Fruit fly (Drosophila melanogaster) whole organism, adult: ENCODE results near the gene CG32679.

Source experiments
- CG11617 ChIP-seq: fragments of 200-800 bp; sonication (Bioruptor generic); optimal IDR thresholded peaks from 2 replicates; lab custom pipeline; 2017; ENCODE audit warnings: mild to moderate bottlenecking, missing biosample characterization, missing genetic modification reagents, missing genetic modification characterization
- CG14711 ChIP-seq: fragments of 200-800 bp; sonication (Bioruptor generic); optimal IDR thresholded peaks from 2 replicates; lab custom pipeline; 2018; ENCODE audit warnings: missing biosample characterization, mild to moderate bottlenecking, missing genetic modification characterization, moderate library complexity
- CG33017 ChIP-seq: fragments of 200-800 bp; sonication (Bioruptor generic); optimal IDR thresholded peaks from 2 replicates; lab custom pipeline; 2018; ENCODE audit warnings: missing biosample characterization, mild to moderate bottlenecking, missing genetic modification characterization, moderate library complexity
- CG7101 ChIP-seq: fragments of 200-800 bp; sonication (Bioruptor generic); optimal IDR thresholded peaks from 2 replicates; lab custom pipeline; 2018; ENCODE audit warnings: missing biosample characterization, mild to moderate bottlenecking, missing genetic modification characterization, moderate library complexity
- Mnt ChIP-seq: fragments of 200-800 bp; sonication (Bioruptor generic); optimal IDR thresholded peaks from 2 replicates; lab custom pipeline; 2016; ENCODE audit warnings: missing biosample characterization, mild to moderate bottlenecking, missing genetic modification characterization
- tj ChIP-seq: fragments of 200-800 bp; sonication (Bioruptor generic); optimal IDR thresholded peaks from 3 replicates; lab custom pipeline; 2017; ENCODE audit warnings: missing biosample characterization, mild to moderate bottlenecking, missing genetic modification characterization, moderate library complexity

DNA sequence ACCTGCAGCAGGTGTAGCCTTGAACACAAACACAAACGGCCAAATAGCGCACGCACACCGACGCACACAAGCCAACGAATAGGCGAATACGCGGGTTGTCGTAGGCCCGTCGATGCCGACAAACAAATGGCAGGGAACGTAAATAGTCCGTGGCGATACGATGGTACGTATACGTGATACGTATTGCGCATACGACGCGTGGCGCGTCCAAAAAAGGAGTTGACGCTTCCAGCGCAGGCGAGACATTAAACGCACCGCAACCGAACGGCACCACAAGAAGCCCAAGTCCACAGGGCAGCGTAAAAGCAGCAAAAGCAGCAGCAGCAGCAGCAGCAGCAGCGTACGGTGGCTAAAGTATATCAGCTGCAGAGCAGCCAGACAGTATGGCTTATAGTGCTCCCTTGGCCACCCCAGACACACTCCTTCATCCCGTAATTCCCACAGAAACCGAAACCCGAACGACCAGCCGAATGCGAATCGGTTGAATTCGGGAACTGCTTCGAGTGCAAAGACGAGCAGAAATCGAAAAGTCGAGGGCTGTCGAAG, 48.8 kb downstream of the CG32679 start:
- TF ChIP-seq CG14711 (tag; lab: Kevin White, UChicago) (no peak), CG7101 (tag; lab: Kevin White, UChicago) (no peak), Mnt (GFP tag; lab: Kevin White, UChicago) (no peak), tj (GFP tag; lab: Kevin White, UChicago) (no peak), CG33017 (tag; lab: Kevin White, UChicago) (no peak), CG11617 (GFP tag; lab: Kevin White, UChicago) (no peak)
